Worm (Caenorhabditis elegans) whole organism, L4/young adult: Measurements from ENCODE around the gene C10A4.13.

Experiments
- W03F9.2 ChIP-seq: fragments of 150-350 bp; optimal IDR thresholded peaks from 2 replicates; lab custom pipeline; 2014; ENCODE audit warnings: missing biosample characterization, missing genetic modification characterization
- dao-5 ChIP-seq: sonication (generic microtip); optimal IDR thresholded peaks from 2 replicates; lab custom pipeline; 2016; ENCODE audit warnings: missing genotype, missing genetic modification characterization, moderate library complexity, missing compliant biosample characterization
- him-1 ChIP-seq: sonication (generic microtip); optimal IDR thresholded peaks from 2 replicates; lab custom pipeline; 2016; ENCODE audit warnings: missing genotype, missing genetic modification reagents, missing genetic modification characterization, missing compliant biosample characterization

- TF ChIP-seq him-1 (tag; lab: Kevin White, UChicago) (no peak), dao-5 (tag; lab: Kevin White, UChicago) (no peak), W03F9.2 (tag; lab: Kevin White, UChicago) (no peak)
Observed at ce11 chrX:7404551-7404950, 6.7 kb upstream of the C10A4.13 start.
